Worm (Caenorhabditis elegans): ENCODE data around the gene rps-9.

The rps-9 gene

DNA sequence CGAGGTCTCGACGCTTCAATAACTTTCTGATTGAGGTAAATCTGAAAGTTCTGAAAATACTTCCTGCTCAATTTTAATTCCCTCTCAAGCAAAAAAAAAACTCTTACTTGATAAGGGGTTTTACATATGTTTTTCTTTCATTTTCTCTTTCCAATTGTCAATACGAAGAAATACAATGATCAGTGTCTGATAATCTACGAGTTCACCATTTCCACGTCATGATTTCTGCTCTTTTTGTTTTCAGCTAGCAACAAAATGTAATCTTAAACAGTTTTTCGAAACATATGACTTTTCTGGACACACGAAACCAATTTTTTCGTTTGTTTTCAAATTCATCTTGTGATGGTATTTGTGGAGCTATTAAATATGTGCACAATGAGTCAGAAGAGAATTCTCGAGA is 30.0 kb upstream of the rps-9 start:
- TF ChIP-seq nfya-1 (tag; optimal IDR thresholded peaks at IDR 0.05), result no peak
- TF ChIP-seq madf-2 (tag; optimal IDR thresholded peaks at IDR 0.05), result no peak
- TF ChIP-seq eyg-1 (tag; optimal IDR thresholded peaks at IDR 0.05), result no peak
- no peak for TF ChIP-seq sox-2 (GFP tag; IDR thresholded peaks at IDR 0.05)
- TF ChIP-seq fkh-6 (tag; optimal IDR thresholded peaks at IDR 0.05), result no peak
- TF ChIP-seq hlh-6 (tag; optimal IDR thresholded peaks at IDR 0.05), result no peak
- no peak for TF ChIP-seq ceh-19 (GFP tag; optimal IDR thresholded peaks at IDR 0.05)
- no peak for TF ChIP-seq nhr-232 (tag; optimal IDR thresholded peaks at IDR 0.05)
- TF ChIP-seq pat-9 (tag; optimal IDR thresholded peaks at IDR 0.05), result no peak
- TF ChIP-seq elt-2 (tag; optimal IDR thresholded peaks at IDR 0.05), result no peak

DNA sequence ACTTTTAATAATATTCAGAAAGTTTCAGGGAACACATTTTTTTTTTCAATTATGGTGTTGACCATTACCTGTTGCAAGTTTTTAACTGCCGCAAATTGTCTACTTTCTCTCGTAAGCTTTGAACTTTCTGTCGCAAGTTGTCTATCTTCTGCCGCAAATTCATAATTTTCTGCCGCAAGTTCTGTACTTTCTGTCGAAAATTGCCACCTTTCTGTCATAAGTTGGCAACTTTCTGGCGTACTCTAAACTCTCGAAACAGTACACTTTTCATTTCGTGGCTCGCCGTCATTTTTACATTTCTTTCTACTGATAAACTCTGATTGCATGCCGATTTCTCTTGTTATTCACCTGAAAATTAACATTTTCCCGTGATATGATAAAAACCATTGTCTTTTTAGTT is 29.2 kb upstream of the rps-9 start:
- TF ChIP-seq ceh-24 (tag; optimal IDR thresholded peaks at IDR 0.05), result no peak

DNA sequence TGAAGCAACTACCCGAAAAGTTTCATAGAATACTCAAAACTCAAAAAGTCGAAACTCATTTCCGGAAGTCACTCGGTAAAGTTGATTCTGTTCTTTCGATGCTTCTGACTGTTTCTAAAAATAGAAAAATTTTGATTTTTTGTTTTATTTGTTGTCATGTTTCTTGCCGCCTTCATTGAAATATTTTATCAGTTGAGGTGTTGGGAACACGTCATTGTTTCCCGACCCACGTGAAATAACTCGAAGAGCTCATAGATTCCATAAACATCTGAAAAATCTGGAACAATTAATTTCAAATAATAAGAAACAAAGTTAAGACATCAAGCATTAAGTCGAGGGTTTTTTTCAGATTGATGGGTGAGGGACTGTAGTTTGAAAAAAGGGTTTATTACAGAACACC is 28.8 kb upstream of the rps-9 start:
- TF ChIP-seq sdc-2 (tag; optimal IDR thresholded peaks at IDR 0.05), result no peak
- no peak for TF ChIP-seq Y22D7AL.16 (tag; optimal IDR thresholded peaks at IDR 0.05)
- no peak for TF ChIP-seq zip-5 (tag; optimal IDR thresholded peaks at IDR 0.05)
- no peak for TF ChIP-seq tbx-2 (tag; optimal IDR thresholded peaks at IDR 0.05)
- TF ChIP-seq ceh-6 (GFP tag; optimal IDR thresholded peaks at IDR 0.05), result no peak
- TF ChIP-seq mec-3 (tag; optimal IDR thresholded peaks at IDR 0.05; ENCODE audit: borderline replicate concordance), result no peak
- no peak for TF ChIP-seq pqm-1 (tag; optimal IDR thresholded peaks at IDR 0.05)
- TF ChIP-seq unc-42 (tag; optimal IDR thresholded peaks at IDR 0.05), result no peak
- no peak for TF ChIP-seq ceh-2 (tag; optimal IDR thresholded peaks at IDR 0.05)

DNA sequence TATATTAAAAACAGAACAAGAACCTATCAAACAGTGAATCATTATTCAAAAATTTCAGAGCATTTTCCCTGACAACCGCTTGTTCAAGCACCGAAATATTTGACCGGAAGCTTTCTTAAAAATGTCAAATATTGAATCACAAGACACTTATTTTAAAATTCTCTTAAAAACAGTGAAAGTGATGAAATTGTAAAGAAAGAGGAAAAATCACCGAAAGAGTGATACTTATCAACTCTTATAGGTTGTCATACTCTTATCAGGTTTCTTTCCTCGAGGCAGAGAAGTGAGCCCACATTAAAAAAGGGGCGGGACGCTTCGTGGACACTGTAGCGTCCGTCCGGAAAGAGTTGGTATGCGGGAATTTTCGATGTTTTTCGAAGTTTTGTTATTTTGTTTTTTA is 27.6 kb upstream of the rps-9 start:
- no peak for TF ChIP-seq zip-5 (tag; optimal IDR thresholded peaks at IDR 0.05)
- TF ChIP-seq elt-2 (tag; optimal IDR thresholded peaks at IDR 0.05), result peak; percentile 48
- no peak for TF ChIP-seq ceh-24 (tag; optimal IDR thresholded peaks at IDR 0.05)
- TF ChIP-seq syd-9 (tag; optimal IDR thresholded peaks at IDR 0.05), result no peak

DNA sequence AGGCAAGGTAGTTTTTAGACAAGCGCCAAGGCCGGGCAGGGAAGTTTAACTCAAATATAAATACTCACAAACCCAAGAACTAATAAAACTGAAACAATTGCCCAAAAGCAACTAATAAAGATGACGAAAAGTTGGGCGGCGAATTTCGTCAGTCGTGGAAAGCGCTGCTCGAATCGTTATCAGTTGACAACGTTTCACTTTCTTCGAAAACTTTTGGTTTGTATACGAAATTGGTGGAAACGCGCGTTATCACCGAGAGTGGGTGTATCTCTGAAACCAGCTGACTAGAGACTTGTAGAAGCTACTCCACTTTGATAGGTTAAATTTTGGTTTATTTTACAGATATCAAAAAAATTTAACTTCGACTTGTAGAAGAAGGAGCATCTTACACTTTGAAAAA is 26.9 kb upstream of the rps-9 start:
- no peak for TF ChIP-seq sox-2 (GFP tag; IDR thresholded peaks at IDR 0.05)
- no peak for TF ChIP-seq pag-3 (tag; optimal IDR thresholded peaks at IDR 0.05; ENCODE audit: borderline replicate concordance)
- no peak for TF ChIP-seq lim-6 (tag; optimal IDR thresholded peaks at IDR 0.05)
- no peak for TF ChIP-seq pax-1 (tag; optimal IDR thresholded peaks at IDR 0.05)
- TF ChIP-seq ceh-24 (tag; optimal IDR thresholded peaks at IDR 0.05), result no peak
- TF ChIP-seq npax-4 (tag; optimal IDR thresholded peaks at IDR 0.05), result no peak
- no peak for TF ChIP-seq sox-4 (tag; optimal IDR thresholded peaks at IDR 0.05)
- no peak for TF ChIP-seq fax-1 (tag; optimal IDR thresholded peaks at IDR 0.05)
- no peak for TF ChIP-seq F13H6.1 (tag; optimal IDR thresholded peaks at IDR 0.05)
- TF ChIP-seq pha-4 (tag; optimal IDR thresholded peaks at IDR 0.05), result no peak

DNA sequence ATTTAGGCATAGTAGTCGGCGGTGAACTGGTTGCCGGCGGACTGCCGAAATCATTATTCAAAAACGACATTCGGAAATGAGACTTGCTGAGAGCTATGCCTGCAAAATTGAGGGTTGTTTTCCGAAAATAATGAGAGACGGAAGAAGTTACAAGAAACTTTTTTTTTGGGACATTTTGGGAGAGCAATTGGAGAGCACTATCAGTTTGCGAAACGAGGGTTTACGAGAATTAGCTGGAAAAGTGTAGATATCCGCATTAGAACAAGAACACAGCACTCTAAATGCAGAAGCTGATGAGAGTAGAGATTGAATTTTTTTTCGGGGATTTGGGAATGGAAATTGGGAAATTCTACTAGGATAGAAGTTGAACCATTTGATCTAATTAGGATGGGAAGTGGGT is 26.3 kb upstream of the rps-9 start, which contains the start of gene pqm-1:
Gene pqm-1 (minus strand): TSS at position 101 of the 400 bp plus-strand sequence.
- TF ChIP-seq ceh-24 (tag; optimal IDR thresholded peaks at IDR 0.05), result no peak
- TF ChIP-seq madf-2 (tag; optimal IDR thresholded peaks at IDR 0.05), result no peak
- no peak for TF ChIP-seq tbx-7 (tag; optimal IDR thresholded peaks at IDR 0.05)
- TF ChIP-seq K09A11.1 (tag; optimal IDR thresholded peaks at IDR 0.05; ENCODE audit: insufficient read depth), result no peak
- no peak for TF ChIP-seq ceh-30 (tag; optimal IDR thresholded peaks at IDR 0.05)
- TF ChIP-seq elt-2 (tag; optimal IDR thresholded peaks at IDR 0.05), result no peak
- no peak for TF ChIP-seq unc-42 (tag; optimal IDR thresholded peaks at IDR 0.05)
- no peak for TF ChIP-seq hlh-6 (tag; optimal IDR thresholded peaks at IDR 0.05)
- no peak for TF ChIP-seq fax-1 (tag; optimal IDR thresholded peaks at IDR 0.05)
- no peak for TF ChIP-seq odd-2 (tag; optimal IDR thresholded peaks at IDR 0.05)
- no peak for TF ChIP-seq hlh-13 (GFP tag; optimal IDR thresholded peaks at IDR 0.05)
- no peak for TF ChIP-seq hlh-15 (tag; optimal IDR thresholded peaks at IDR 0.05)
- TF ChIP-seq ama-1 (optimal IDR thresholded peaks at IDR 0.05), result no peak
- no peak for TF ChIP-seq lim-6 (tag; optimal IDR thresholded peaks at IDR 0.05)
- no peak for TF ChIP-seq nhr-232 (tag; optimal IDR thresholded peaks at IDR 0.05)
